Worm (Caenorhabditis elegans) whole organism, L4 larva: Measurements from ENCODE around the gene ipla-5.

Experiments
- R02D3.7 ChIP-seq: fragments of 150-350 bp; sonication (generic microtip); optimal IDR thresholded peaks from 3 replicates; lab custom pipeline; 2014; ENCODE audit warnings: missing biosample characterization, missing genetic modification characterization
- Y5F2A.4 ChIP-seq: fragments of 200-800 bp; sonication (Bioruptor generic); optimal IDR thresholded peaks from 2 replicates; lab custom pipeline; 2018; ENCODE audit warnings: mild to moderate bottlenecking, missing genetic modification characterization, missing compliant biosample characterization
- ZK546.5 ChIP-seq, 2 experiments: sonication (generic microtip); optimal IDR thresholded peaks; 2 replicates each; lab custom pipeline; 2017; ENCODE audit warnings: missing biosample characterization in 2 of 2, missing genetic modification characterization in 2 of 2
- aha-1 ChIP-seq: fragments of 150-350 bp; peaks from one replicate; lab custom pipeline; 2014; ENCODE audit warnings: missing biosample characterization, missing genetic modification characterization
- ceh-82 ChIP-seq: sonication (generic microtip); optimal IDR thresholded peaks from 2 replicates; lab custom pipeline; 2017; ENCODE audit warnings: missing biosample characterization, missing genetic modification characterization
- daf-12 ChIP-seq: fragments of 150-350 bp; optimal IDR thresholded peaks from 2 replicates; lab custom pipeline; 2014; ENCODE audit warnings: missing biosample characterization, missing genetic modification reagents, missing genetic modification characterization
- dpl-1 ChIP-seq: fragments of 150-350 bp; optimal IDR thresholded peaks from 2 replicates; lab custom pipeline; 2014; ENCODE audit warnings: missing biosample characterization, missing genetic modification reagents, missing genetic modification characterization
- egl-27 ChIP-seq: sonication (generic microtip); optimal IDR thresholded peaks from 3 replicates; lab custom pipeline; 2017; ENCODE audit warnings: missing biosample characterization, missing genetic modification reagents, missing genetic modification characterization
- fkh-10 ChIP-seq: fragments of 150-350 bp; optimal IDR thresholded peaks from 2 replicates; lab custom pipeline; 2014; ENCODE audit warnings: missing biosample characterization, missing genetic modification reagents, missing genetic modification characterization
- hlh-30 ChIP-seq: sonication (generic microtip); optimal IDR thresholded peaks from 2 replicates; lab custom pipeline; 2017; ENCODE audit warnings: antibody characterized with exemption, mild to moderate bottlenecking, missing genetic modification characterization, missing compliant biosample characterization; ENCODE audit not compliant: insufficient read depth
- lin-38 ChIP-seq: fragments of 200-800 bp; sonication (Bioruptor generic); IDR thresholded peaks from 2 replicates; pipeline ENCODE4 v1.3.6; 2022; ENCODE audit warnings: missing genetic modification reagents, missing genetic modification characterization, missing compliant biosample characterization
- nhr-25 ChIP-seq: sonication (generic microtip); optimal IDR thresholded peaks from 2 replicates; lab custom pipeline; 2017; ENCODE audit warnings: missing genetic modification characterization, mild to moderate bottlenecking, missing compliant biosample characterization, antibody characterized with exemption, moderate library complexity, borderline replicate concordance; ENCODE audit not compliant: insufficient read depth
- pha-4 ChIP-seq, 2 experiments: fragments of 150-350 bp in 1 of 2; fragments of 200-800 bp in 1 of 2; sonication (Bioruptor generic) in 1 of 2; IDR thresholded peaks in 1 of 2; optimal IDR thresholded peaks in 1 of 2; 2 replicates each; pipeline versions ENCODE4 v1.3.6 to Lab custom; 2014 to 2022; ENCODE audit warnings: missing genetic modification characterization in 2 of 2, missing genetic modification reagents in 2 of 2, missing biosample characterization in 1 of 2, missing compliant biosample characterization in 1 of 2

- TF ChIP-seq nhr-25 (tag; lab: Kevin White, UChicago) (no peak), hlh-30 (no peak), Y5F2A.4 (GFP tag; lab: Kevin White, UChicago) (no peak), aha-1 (tag; lab: Kevin White, UChicago) (no peak), daf-12 (no peak), fkh-10 (no peak), egl-27 (no peak), ceh-82 (tag; lab: Kevin White, UChicago) (no peak), dpl-1 (GFP tag; lab: Kevin White, UChicago) (no peak), R02D3.7 (tag; lab: Kevin White, UChicago) (no peak), lin-38 (GFP tag; lab: Robert Waterston, UW) (no peak), pha-4 (GFP tag; IDR thresholded peaks at IDR 0.05; lab: Robert Waterston, UW) (no peak), pha-4 (tag; optimal IDR thresholded peaks at IDR 0.05; lab: Kevin White, UChicago) (no peak), ZK546.5 (tag; optimal IDR thresholded peaks at IDR 0.05; lab: Kevin White, UChicago) (no peak)
Observed at ce11 chrIV:8752492-8752891, 37.4 kb downstream of the ipla-5 start.
